Worm (Caenorhabditis elegans): Measurements from ENCODE around the gene maa-1.

- TF ChIP-seq tbx-2 (tag; optimal IDR thresholded peaks at IDR 0.05) (no peak), fos-1 (tag; optimal IDR thresholded peaks at IDR 0.05) (no peak)
Measured at ce11 chrIII:11856852-11857251, 34.5 kb upstream of the maa-1 start.

Measured in whole organism, L3 larva.